Worm (Caenorhabditis elegans): Measurements from ENCODE around the gene ceph-41.

DNA sequence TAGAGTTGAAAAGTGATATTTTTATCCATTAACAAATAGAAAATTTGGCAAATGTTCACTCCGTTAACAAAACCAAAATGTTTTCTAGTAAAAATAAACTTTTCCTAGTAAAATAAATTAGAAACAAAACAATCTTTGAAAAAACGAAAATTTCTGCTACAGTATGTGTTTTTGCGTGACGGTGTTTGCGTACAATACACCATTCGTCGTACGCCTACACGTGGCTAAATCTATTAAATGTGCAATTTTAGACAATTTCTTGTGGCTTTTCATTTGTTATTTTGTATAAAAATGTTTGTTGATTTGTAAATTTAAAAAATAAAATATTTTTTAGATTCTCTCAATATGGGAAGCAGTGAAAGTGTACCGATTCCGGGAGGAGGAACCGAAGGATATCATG is 13.8 kb upstream of the ceph-41 start, which contains the start of gene Y42H9AR.1:
- no peak for TF ChIP-seq nhr-11 (tag; optimal IDR thresholded peaks at IDR 0.05)
- TF ChIP-seq ztf-11 (tag; optimal IDR thresholded peaks at IDR 0.05): no peak
- TF ChIP-seq ceh-82 (tag; optimal IDR thresholded peaks at IDR 0.05): no peak
- no peak for TF ChIP-seq lin-13 (GFP tag; optimal IDR thresholded peaks at IDR 0.05)
- no peak for TF ChIP-seq lin-11 (tag; optimal IDR thresholded peaks at IDR 0.05)
- no peak for TF ChIP-seq skn-1 (tag; optimal IDR thresholded peaks at IDR 0.05)
- no peak for TF ChIP-seq lsy-2 (tag; optimal IDR thresholded peaks at IDR 0.05)
- TF ChIP-seq alr-1 (tag; optimal IDR thresholded peaks at IDR 0.05): no peak
- TF ChIP-seq unc-62 (GFP tag; optimal IDR thresholded peaks at IDR 0.05): no peak
- no peak for TF ChIP-seq egl-27 (tag; optimal IDR thresholded peaks at IDR 0.05)
